Worm (Caenorhabditis elegans): ENCODE results near the gene H03A11.2.

DNA sequence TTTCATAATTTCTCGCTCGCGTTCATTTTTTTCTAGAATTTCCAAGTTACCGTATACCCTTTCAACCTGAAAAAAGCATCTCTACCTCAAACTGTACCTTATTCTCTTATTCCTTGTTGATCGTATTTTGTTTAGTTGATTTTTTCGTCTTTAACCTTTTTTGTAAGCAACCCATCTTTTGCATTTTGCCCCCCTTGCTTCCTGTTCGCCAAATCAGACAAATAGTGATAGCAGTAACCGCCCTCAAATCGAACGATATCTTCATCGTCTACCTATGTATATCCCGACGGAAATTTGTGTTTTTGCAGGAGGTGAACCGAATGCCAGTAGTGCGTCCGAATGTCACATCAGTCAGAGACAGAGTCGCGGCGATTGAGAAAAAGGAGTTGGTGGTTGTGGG is 32.0 kb upstream of the H03A11.2 start, which contains the start of gene F46F2.5:
- TF ChIP-seq blmp-1 (tag; optimal IDR thresholded peaks at IDR 0.05) (no peak), unc-62 (GFP tag; optimal IDR thresholded peaks at IDR 0.05) (no peak), elt-1 (tag; optimal IDR thresholded peaks at IDR 0.05; ENCODE audit: borderline replicate concordance, insufficient read depth) (no peak), unc-39 (tag; optimal IDR thresholded peaks at IDR 0.05) (no peak), nhr-76 (tag; optimal IDR thresholded peaks at IDR 0.05) (no peak), mep-1 (tag; optimal IDR thresholded peaks at IDR 0.05) (no peak), lsy-2 (tag; optimal IDR thresholded peaks at IDR 0.05) (no peak)
